Fruit fly (Drosophila melanogaster): Measurements from ENCODE around the gene CG17134.

dm6 chr2L:10822620-10823019 lies 2.1 kb downstream of the CG17134 start:
- TF ChIP-seq Myc (optimal IDR thresholded peaks at IDR 0.05) = no peak
- no peak for TF ChIP-seq insv (optimal IDR thresholded peaks at IDR 0.05)
- no peak for TF ChIP-seq ttk (optimal IDR thresholded peaks at IDR 0.05)
